Fruit fly (Drosophila melanogaster) whole organism, embryonic: ENCODE measurements around the gene CG13609.

Source experiments
- Atf3 ChIP-seq: fragments of 200-800 bp; sonication (Bioruptor generic); optimal IDR thresholded peaks from 3 replicates; lab custom pipeline; 2016; ENCODE audit warnings: missing biosample characterization, missing genetic modification characterization
- Atf6 ChIP-seq: fragments of 200-800 bp; sonication (Bioruptor generic); IDR thresholded peaks from 2 replicates; pipeline ENCODE4 v1.3.6; 2022; ENCODE audit warnings: missing biosample characterization, missing genetic modification characterization
- CG10321 ChIP-seq: fragments of 200-800 bp; sonication (Bioruptor generic); IDR thresholded peaks from 2 replicates; pipeline ENCODE4 v1.3.6; 2022; ENCODE audit warnings: missing biosample characterization, missing genetic modification characterization
- CG11085 ChIP-seq: fragments of 200-800 bp; sonication (Bioruptor generic); IDR thresholded peaks from 2 replicates; pipeline ENCODE4 v1.3.6; 2022; ENCODE audit warnings: missing biosample characterization, missing genetic modification characterization
- CG11247 ChIP-seq: fragments of 200-800 bp; sonication (Bioruptor generic); IDR thresholded peaks from 2 replicates; pipeline ENCODE4 v1.3.6; 2022; ENCODE audit warnings: missing biosample characterization, missing genetic modification characterization
- CG12104 ChIP-seq: fragments of 200-800 bp; sonication (Bioruptor generic); optimal IDR thresholded peaks from 3 replicates; lab custom pipeline; 2016; ENCODE audit warnings: missing biosample characterization, missing genetic modification characterization
- CG12942 ChIP-seq: fragments of 200-800 bp; sonication (Bioruptor generic); optimal IDR thresholded peaks from 3 replicates; lab custom pipeline; 2016; ENCODE audit warnings: missing biosample characterization, missing genetic modification characterization
- CG14710 ChIP-seq: fragments of 200-800 bp; sonication (Bioruptor generic); optimal IDR thresholded peaks from 3 replicates; lab custom pipeline; 2019; ENCODE audit warnings: missing biosample characterization, mild to moderate bottlenecking, missing genetic modification characterization, moderate library complexity
- CG15073 ChIP-seq: fragments of 200-800 bp; sonication (Bioruptor generic); optimal IDR thresholded peaks from 2 replicates; lab custom pipeline; 2016; ENCODE audit warnings: missing biosample characterization, missing genetic modification characterization
- CG1603 ChIP-seq: fragments of 200-800 bp; sonication (Bioruptor generic); optimal IDR thresholded peaks from 2 replicates; lab custom pipeline; 2019; ENCODE audit warnings: missing biosample characterization, mild to moderate bottlenecking, missing genetic modification characterization, moderate library complexity
- CG16813 ChIP-seq: fragments of 200-800 bp; sonication (Bioruptor generic); IDR thresholded peaks from 3 replicates; pipeline ENCODE4 v1.3.6; 2022; ENCODE audit warnings: missing biosample characterization, missing genetic modification characterization; ENCODE audit not compliant: partially characterized antibody
- CG16815 ChIP-seq: fragments of 200-800 bp; sonication (Bioruptor generic); optimal IDR thresholded peaks from 3 replicates; lab custom pipeline; 2017; ENCODE audit warnings: missing biosample characterization, mild to moderate bottlenecking, missing genetic modification characterization
- CG17361 ChIP-seq: fragments of 200-800 bp; sonication (Bioruptor generic); IDR thresholded peaks from 3 replicates; pipeline ENCODE4 v1.3.6; 2022; ENCODE audit warnings: missing biosample characterization, missing genetic modification characterization
- CG2120 ChIP-seq: fragments of 200-800 bp; sonication (Bioruptor generic); optimal IDR thresholded peaks from 3 replicates; lab custom pipeline; 2016; ENCODE audit warnings: missing biosample characterization, missing genetic modification characterization
- CG3163 ChIP-seq: fragments of 200-800 bp; sonication (Bioruptor generic); optimal IDR thresholded peaks from 3 replicates; lab custom pipeline; 2016; ENCODE audit warnings: missing biosample characterization, missing genetic modification characterization
- CG3407 ChIP-seq: fragments of 200-800 bp; sonication (Bioruptor generic); optimal IDR thresholded peaks from 2 replicates; lab custom pipeline; 2018; ENCODE audit warnings: missing biosample characterization, mild to moderate bottlenecking, missing genetic modification characterization
- CG4854 ChIP-seq: fragments of 200-800 bp; sonication (Bioruptor generic); optimal IDR thresholded peaks from 2 replicates; lab custom pipeline; 2016; ENCODE audit warnings: missing biosample characterization, missing genetic modification characterization, inconsistent platforms
- CG6765 ChIP-seq: fragments of 200-800 bp; sonication (Bioruptor generic); optimal IDR thresholded peaks from 3 replicates; lab custom pipeline; 2017; ENCODE audit warnings: missing biosample characterization, mild to moderate bottlenecking, missing genetic modification characterization
- CG6813 ChIP-seq: fragments of 200-800 bp; sonication (Bioruptor generic); optimal IDR thresholded peaks from 2 replicates; lab custom pipeline; 2017; ENCODE audit warnings: missing biosample characterization, missing genetic modification characterization, mild to moderate bottlenecking, moderate library complexity, missing genetic modification reagents
- CG7372 ChIP-seq: fragments of 200-800 bp; sonication (Bioruptor generic); IDR thresholded peaks from 2 replicates; pipeline ENCODE4 v1.3.6; 2022; ENCODE audit warnings: missing biosample characterization, missing genetic modification characterization
- CG7839 ChIP-seq: fragments of 200-800 bp; sonication (Bioruptor generic); optimal IDR thresholded peaks from 3 replicates; lab custom pipeline; 2018; ENCODE audit warnings: missing biosample characterization, mild to moderate bottlenecking, missing genetic modification characterization, moderate library complexity
- CG9727 ChIP-seq: fragments of 200-800 bp; sonication (Bioruptor generic); optimal IDR thresholded peaks from 3 replicates; lab custom pipeline; 2017; ENCODE audit warnings: missing biosample characterization, mild to moderate bottlenecking, missing genetic modification characterization
- Doc2 ChIP-seq: fragments of 200-800 bp; sonication (Bioruptor generic); IDR thresholded peaks from 2 replicates; pipeline ENCODE4 v1.3.6; 2022; ENCODE audit warnings: missing biosample characterization, missing genetic modification characterization
- ERR ChIP-seq: fragments of 200-800 bp; sonication (Bioruptor generic); optimal IDR thresholded peaks from 2 replicates; lab custom pipeline; 2016; ENCODE audit warnings: missing biosample characterization, missing genetic modification characterization
- Hand ChIP-seq: fragments of 200-800 bp; sonication (Bioruptor generic); optimal IDR thresholded peaks from 2 replicates; lab custom pipeline; 2017; ENCODE audit warnings: mild to moderate bottlenecking, missing biosample characterization, missing genetic modification reagents, missing genetic modification characterization
- Hr51 ChIP-seq, 2 experiments: fragments of 200-800 bp; sonication (Bioruptor generic); optimal IDR thresholded peaks; 2 replicates in 1 of 2; 3 replicates in 1 of 2; lab custom pipeline; 2016 to 2018; ENCODE audit warnings: missing biosample characterization in 2 of 2, missing genetic modification characterization in 2 of 2, mild to moderate bottlenecking in 1 of 2, moderate library complexity in 1 of 2
- PHDP ChIP-seq: fragments of 200-800 bp; sonication (Bioruptor generic); optimal IDR thresholded peaks from 3 replicates; lab custom pipeline; 2018; ENCODE audit warnings: missing biosample characterization, mild to moderate bottlenecking, missing genetic modification characterization, moderate library complexity
- Spps ChIP-seq: fragments of 200-800 bp; sonication (Bioruptor generic); optimal IDR thresholded peaks from 2 replicates; lab custom pipeline; 2018; ENCODE audit warnings: missing biosample characterization, mild to moderate bottlenecking, missing genetic modification characterization
- Taf1 ChIP-seq: fragments of 200-800 bp; sonication (Bioruptor generic); IDR thresholded peaks from 2 replicates; pipeline ENCODE4 v1.3.6; 2022; ENCODE audit warnings: missing biosample characterization, missing genetic modification characterization
- Usf ChIP-seq: fragments of 200-800 bp; sonication (Bioruptor generic); optimal IDR thresholded peaks from 2 replicates; lab custom pipeline; 2017; ENCODE audit warnings: missing genotype, missing biosample characterization, missing genetic modification characterization
- ab ChIP-seq: fragments of 200-800 bp; sonication (Bioruptor generic); optimal IDR thresholded peaks from 2 replicates; lab custom pipeline; 2016; ENCODE audit warnings: missing biosample characterization, missing genetic modification characterization
- aop ChIP-seq: fragments of 200-800 bp; sonication (Bioruptor generic); IDR thresholded peaks from 2 replicates; pipeline ENCODE4 v1.3.6; 2022; ENCODE audit warnings: missing biosample characterization, missing genetic modification characterization
- ara ChIP-seq: fragments of 200-800 bp; sonication (Bioruptor generic); IDR thresholded peaks from 2 replicates; pipeline ENCODE4 v1.3.6; 2022; ENCODE audit warnings: missing biosample characterization, missing genetic modification characterization
- br ChIP-seq: fragments of >200 bp; optimal IDR thresholded peaks from 2 replicates; lab custom pipeline; 2017
- cad ChIP-seq: fragments of >200 bp; optimal IDR thresholded peaks from 2 replicates; lab custom pipeline; 2017; ENCODE audit warnings: missing biosample characterization, missing genetic modification characterization
- caup ChIP-seq: fragments of 200-800 bp; sonication (Bioruptor generic); optimal IDR thresholded peaks from 3 replicates; lab custom pipeline; 2017; ENCODE audit warnings: missing biosample characterization, mild to moderate bottlenecking, missing genetic modification characterization, moderate library complexity; ENCODE audit not compliant: severe bottlenecking
- disco-r ChIP-seq: fragments of 200-800 bp; sonication (Bioruptor generic); optimal IDR thresholded peaks from 2 replicates; lab custom pipeline; 2016; ENCODE audit warnings: missing biosample characterization, missing genetic modification characterization
- dmrt99B ChIP-seq: fragments of 200-800 bp; sonication (Bioruptor generic); optimal IDR thresholded peaks from 2 replicates; lab custom pipeline; 2018; ENCODE audit warnings: missing biosample characterization, mild to moderate bottlenecking, missing genetic modification characterization, moderate library complexity
- fd96Cb ChIP-seq: fragments of 200-800 bp; sonication (Bioruptor generic); optimal IDR thresholded peaks from 2 replicates; lab custom pipeline; 2018; ENCODE audit warnings: missing biosample characterization, mild to moderate bottlenecking, missing genetic modification characterization, moderate library complexity
- lov ChIP-seq, 2 experiments: fragments of 200-800 bp in 1 of 2; fragments of >200 bp in 1 of 2; sonication (Bioruptor generic) in 1 of 2; IDR thresholded peaks in 1 of 2; optimal IDR thresholded peaks in 1 of 2; 2 replicates in 1 of 2; 3 replicates in 1 of 2; pipeline versions ENCODE4 v1.3.6 to Lab custom; 2017 to 2022; ENCODE audit warnings: missing biosample characterization in 1 of 2, missing genetic modification characterization in 1 of 2
- mirr ChIP-seq: fragments of 200-800 bp; sonication (Bioruptor generic); optimal IDR thresholded peaks from 3 replicates; lab custom pipeline; 2018; ENCODE audit warnings: missing biosample characterization, mild to moderate bottlenecking, missing genetic modification characterization
- nerfin-1 ChIP-seq: fragments of 200-800 bp; sonication (Bioruptor generic); optimal IDR thresholded peaks from 3 replicates; lab custom pipeline; 2019; ENCODE audit warnings: missing biosample characterization, mild to moderate bottlenecking, missing genetic modification characterization, moderate library complexity
- otp ChIP-seq: fragments of 200-800 bp; sonication (Bioruptor generic); IDR thresholded peaks from 3 replicates; pipeline ENCODE4, ENCODE4 v1.3.6; 2022; ENCODE audit warnings: missing biosample characterization, missing genetic modification characterization
- pb ChIP-seq: fragments of 200-800 bp; sonication (Bioruptor generic); optimal IDR thresholded peaks from 3 replicates; lab custom pipeline; 2016; ENCODE audit warnings: missing biosample characterization, missing genetic modification characterization
- pita ChIP-seq: fragments of 200-800 bp; sonication (Bioruptor generic); optimal IDR thresholded peaks from 2 replicates; lab custom pipeline; 2017; ENCODE audit warnings: missing biosample characterization, mild to moderate bottlenecking, missing genetic modification characterization
- seq ChIP-seq: fragments of 200-800 bp; sonication (Bioruptor generic); IDR thresholded peaks from 2 replicates; pipeline ENCODE4 v1.3.6; 2022; ENCODE audit warnings: missing biosample characterization, missing genetic modification characterization
- sim ChIP-seq: fragments of 200-800 bp; sonication (Bioruptor generic); IDR thresholded peaks from 2 replicates; pipeline ENCODE4 v1.3.6; 2022; ENCODE audit warnings: missing biosample characterization, missing genetic modification characterization
- sob ChIP-seq: fragments of 200-800 bp; sonication (Bioruptor generic); IDR thresholded peaks from 2 replicates; pipeline ENCODE4 v1.3.6; 2022; ENCODE audit warnings: missing biosample characterization, missing genetic modification characterization
- sug ChIP-seq: fragments of 200-800 bp; optimal IDR thresholded peaks from 2 replicates; lab custom pipeline; 2019; ENCODE audit warnings: missing biosample characterization, mild to moderate bottlenecking, missing genetic modification characterization, moderate library complexity
- yki ChIP-seq: fragments of >200 bp; optimal IDR thresholded peaks from 3 replicates; lab custom pipeline; 2018

CG13609 gene

dm6 chr3R:24233366-24234161 is 6.7 kb downstream of the CG13609 start (continued):
- no peak for TF ChIP-seq pita (GFP tag; lab: Kevin White, UChicago)
- TF ChIP-seq Usf (GFP tag; lab: Kevin White, UChicago) = no peak
- no peak for TF ChIP-seq pb
- no peak for TF ChIP-seq CG12104 (GFP tag; lab: Kevin White, UChicago)
- TF ChIP-seq CG11247 = no peak
- no peak for TF ChIP-seq Hr51 (GFP tag; optimal IDR thresholded peaks at IDR 0.05; lab: Kevin White, UChicago)
- TF ChIP-seq Taf1 (GFP tag; lab: Robert Waterston, UW) = no peak
- no peak for TF ChIP-seq Spps (tag; lab: Kevin White, UChicago)
- no peak for TF ChIP-seq CG7372 (GFP tag; lab: Robert Waterston, UW)
- no peak for TF ChIP-seq otp
- no peak for TF ChIP-seq seq (GFP tag; lab: Robert Waterston, UW)
- TF ChIP-seq CG12942 (GFP tag; lab: Kevin White, UChicago) = no peak
- TF ChIP-seq lov (optimal IDR thresholded peaks at IDR 0.05; lab: Kevin White, UChicago) = no peak
- TF ChIP-seq lov (GFP tag; IDR thresholded peaks at IDR 0.05; lab: Robert Waterston, UW) = no peak
- TF ChIP-seq Atf3 (GFP tag; lab: Kevin White, UChicago) = no peak
- no peak for TF ChIP-seq CG7839 (tag; lab: Kevin White, UChicago)
- TF ChIP-seq CG16815 (GFP tag; lab: Kevin White, UChicago) = no peak
- TF ChIP-seq sim (GFP tag; lab: Robert Waterston, UW) = no peak
- no peak for TF ChIP-seq CG15073 (GFP tag; lab: Kevin White, UChicago)
- TF ChIP-seq CG14710 (tag; lab: Kevin White, UChicago) = peak; percentile 11
- no peak for TF ChIP-seq Hand
- TF ChIP-seq CG10321 (GFP tag; lab: Robert Waterston, UW) = no peak
- TF ChIP-seq CG16813 = no peak
- no peak for TF ChIP-seq ERR
- TF ChIP-seq CG1603 (tag; lab: Kevin White, UChicago) = no peak
- 0 out of 2 replicates have a peak, but pooled peaks have one; percentile 23 for TF ChIP-seq ara (GFP tag; lab: Robert Waterston, UW)
- no peak for TF ChIP-seq sug
- TF ChIP-seq CG6813 (GFP tag; lab: Kevin White, UChicago) = no peak
- TF ChIP-seq dmrt99B (tag; lab: Kevin White, UChicago) = no peak
- 0 out of 2 replicates have a peak, but pooled peaks have one; percentile 6 for TF ChIP-seq aop
- TF ChIP-seq yki (lab: Kevin White, UChicago) = no peak
- TF ChIP-seq CG2120 (GFP tag; lab: Kevin White, UChicago) = no peak
- TF ChIP-seq CG11085 (GFP tag; lab: Robert Waterston, UW) = no peak
- no peak for TF ChIP-seq br
- no peak for TF ChIP-seq Doc2 (GFP tag; lab: Robert Waterston, UW)
- TF ChIP-seq Atf6 (GFP tag; lab: Robert Waterston, UW) = no peak
- TF ChIP-seq CG3163 (GFP tag; lab: Kevin White, UChicago) = no peak
- no peak for TF ChIP-seq caup (GFP tag; lab: Kevin White, UChicago)
- peak; percentile 18 for TF ChIP-seq CG6765 (GFP tag; lab: Kevin White, UChicago)
- no peak for TF ChIP-seq disco-r (GFP tag; lab: Kevin White, UChicago)
- no peak for TF ChIP-seq ab (GFP tag; lab: Kevin White, UChicago)
- TF ChIP-seq CG3407 = no peak
- no peak for TF ChIP-seq sob (GFP tag; lab: Robert Waterston, UW)
- peak; percentile 33 for TF ChIP-seq CG9727 (GFP tag; lab: Kevin White, UChicago)
- TF ChIP-seq CG17361 (GFP tag; lab: Robert Waterston, UW) = no peak
- TF ChIP-seq CG4854 (GFP tag; lab: Kevin White, UChicago) = no peak
- peak; percentile 48 for TF ChIP-seq nerfin-1 (tag; lab: Kevin White, UChicago)
- TF ChIP-seq fd96Cb (tag; lab: Kevin White, UChicago) = no peak
- TF ChIP-seq cad (GFP tag; lab: Kevin White, UChicago) = no peak
- peak; percentile 32 for TF ChIP-seq mirr (GFP tag; lab: Kevin White, UChicago)
- TF ChIP-seq PHDP (tag; lab: Kevin White, UChicago) = no peak
